Fruit fly (Drosophila melanogaster): Measurements from ENCODE around the gene NetA.

The NetA gene

DNA sequence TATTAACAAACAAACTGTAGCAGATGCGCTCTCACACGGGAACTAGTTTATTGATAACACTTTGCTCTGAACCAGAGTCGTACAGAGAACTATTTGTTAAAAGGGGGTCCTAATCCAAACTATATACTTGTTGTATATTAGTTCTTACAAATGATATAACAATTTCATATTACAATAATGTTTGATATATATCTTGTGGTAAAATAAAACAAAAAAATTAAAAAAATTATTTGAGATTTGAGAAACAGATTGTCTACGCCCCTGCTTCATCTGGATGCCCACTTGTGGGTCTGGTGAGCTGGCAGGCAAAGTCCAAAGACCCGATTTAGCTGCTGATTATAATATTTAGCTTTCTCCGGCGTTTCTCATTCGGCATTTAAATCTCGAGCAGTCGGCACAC, 25.5 kb upstream of the NetA start, which contains the start of gene CG5321 (continued):
- TF ChIP-seq sens (GFP tag) (peak; percentile 26), oc (tag; optimal IDR thresholded peaks at IDR 0.05) (peak; percentile 33), CoRest (tag; optimal IDR thresholded peaks at IDR 0.05) (peak; percentile 56), sr (GFP tag; IDR thresholded peaks at IDR 0.05) (no peak), CG11093 (GFP tag; IDR thresholded peaks at IDR 0.05) (0 out of 3 replicates have a peak, but pooled peaks have one; percentile 41), Hr78 (GFP tag; optimal IDR thresholded peaks at IDR 0.05) (peak in 1 of 2 experiments; percentile 24), Blimp-1 (GFP tag; optimal IDR thresholded peaks at IDR 0.05) (peak; percentile 75), CG4820 (GFP tag; optimal IDR thresholded peaks at IDR 0.05) (peak; percentile 9), pum (GFP tag; optimal IDR thresholded peaks at IDR 0.05) (no peak), Pdp1 (GFP tag; optimal IDR thresholded peaks at IDR 0.05) (no peak), Xrp1 (GFP tag; IDR thresholded peaks at IDR 0.05) (peak; percentile 54), Hmr (GFP tag; optimal IDR thresholded peaks at IDR 0.05) (peak; percentile 30), CG10565 (GFP tag; optimal IDR thresholded peaks at IDR 0.05) (no peak), gsb (GFP tag; IDR thresholded peaks at IDR 0.05) (no peak), CG2678 (tag; optimal IDR thresholded peaks at IDR 0.05) (peak; percentile 75), dysf (GFP tag; IDR thresholded peaks at IDR 0.05) (0 out of 3 replicates have a peak, but pooled peaks have one; percentile 47), CG30403 (GFP tag; optimal IDR thresholded peaks at IDR 0.05) (peak; percentile 47), so (GFP tag; IDR thresholded peaks at IDR 0.05) (no peak), CG18476 (GFP tag; optimal IDR thresholded peaks at IDR 0.05) (no peak), CG10147 (GFP tag; optimal IDR thresholded peaks at IDR 0.05) (peak; percentile 16), CrebB (tag; optimal IDR thresholded peaks at IDR 0.05) (no peak), CG4424 (GFP tag; optimal IDR thresholded peaks at IDR 0.05) (peak; percentile 34), gfzf (GFP tag; optimal IDR thresholded peaks at IDR 0.05) (no peak), Ssrp (tag; optimal IDR thresholded peaks at IDR 0.05) (peak; percentile 31), al (GFP tag; IDR thresholded peaks at IDR 0.05) (no peak), grau (tag; optimal IDR thresholded peaks at IDR 0.05) (peak; percentile 65), lilli (GFP tag; optimal IDR thresholded peaks at IDR 0.05) (peak; percentile 15), CG8765 (GFP tag; IDR thresholded peaks at IDR 0.05) (no peak), CG2120 (GFP tag; optimal IDR thresholded peaks at IDR 0.05) (peak; percentile 30), seq (GFP tag; IDR thresholded peaks at IDR 0.05) (0 out of 2 replicates have a peak, but pooled peaks have one; percentile 13), CG31441 (GFP tag; IDR thresholded peaks at IDR 0.05) (peak; percentile 78), unpg (GFP tag; optimal IDR thresholded peaks at IDR 0.05) (peak; percentile 74), D (optimal IDR thresholded peaks at IDR 0.05) (no peak), D (GFP tag; optimal IDR thresholded peaks at IDR 0.05) (peak; percentile 13), gsb-n (tag; optimal IDR thresholded peaks at IDR 0.05) (peak; percentile 38), toy (GFP tag; IDR thresholded peaks at IDR 0.05) (no peak), cg (GFP tag; optimal IDR thresholded peaks at IDR 0.05) (no peak), Meics (GFP tag; optimal IDR thresholded peaks at IDR 0.05) (peak; percentile 7), ATbp (GFP tag; optimal IDR thresholded peaks at IDR 0.05) (peak; percentile 54), CG43689 (GFP tag; IDR thresholded peaks at IDR 0.05) (no peak), hkb (optimal IDR thresholded peaks at IDR 0.05) (no peak), hkb (GFP tag; IDR thresholded peaks at IDR 0.05) (peak; percentile 36; the same call in 1 of the 2 replicates), CG3847 (GFP tag; IDR thresholded peaks at IDR 0.05) (no peak), Atf3 (GFP tag; optimal IDR thresholded peaks at IDR 0.05) (no peak), vvl (GFP tag; IDR thresholded peaks at IDR 0.05) (peak; percentile 64; the same call in 1 of the 2 replicates), dmrt99B (tag; optimal IDR thresholded peaks at IDR 0.05) (peak; percentile 66), CG4404 (GFP tag; IDR thresholded peaks at IDR 0.05) (no peak), CG3281 (GFP tag; optimal IDR thresholded peaks at IDR 0.05) (peak; percentile 42), CG9932 (GFP tag; IDR thresholded peaks at IDR 0.05) (0 out of 2 replicates have a peak, but pooled peaks have one; percentile 13), eve (GFP tag; optimal IDR thresholded peaks at IDR 0.05) (peak in 1 of 2 experiments; percentile 28), cwo (GFP tag; optimal IDR thresholded peaks at IDR 0.05) (peak; percentile 28)
